Fruit fly (Drosophila melanogaster) whole organism: ENCODE measurements around the gene CG5567.

Experiments used
- CG8478 ChIP-seq: fragments of >200 bp; optimal IDR thresholded peaks from 2 replicates; lab custom pipeline; 2018; ENCODE audit warnings: inconsistent platforms
- Dll ChIP-seq: fragments of >200 bp; optimal IDR thresholded peaks from 2 replicates; lab custom pipeline; 2017
- EcR ChIP-seq, 2 experiments: fragments of >200 bp; optimal IDR thresholded peaks; 2 replicates each; lab custom pipeline; 2017; ENCODE audit warnings: missing biosample characterization in 2 of 2, missing genetic modification characterization in 2 of 2, missing genetic modification reagents in 2 of 2
- pan ChIP-seq: fragments of >200 bp; optimal IDR thresholded peaks from 2 replicates; lab custom pipeline; 2017
- psq ChIP-seq: fragments of >200 bp; optimal IDR thresholded peaks from 2 replicates; lab custom pipeline; 2017
- usp ChIP-seq: fragments of >200 bp; optimal IDR thresholded peaks from 2 replicates; lab custom pipeline; 2017; ENCODE audit warnings: missing biosample characterization, missing genetic modification characterization, mixed read lengths

Gene CG5567

dm6 chr3L:17797494-17797893 lies 45.9 kb downstream of the CG5567 start, which contains the start of gene CG42816:
Gene CG42816, minus strand, starts transcription at chr3L:17797594.
- no peak for TF ChIP-seq usp (GFP tag; lab: Kevin White, UChicago)
- no peak for TF ChIP-seq psq
- no peak for TF ChIP-seq pan (lab: Kevin White, UChicago)
- TF ChIP-seq Dll (lab: Kevin White, UChicago): no peak
- TF ChIP-seq CG8478: no peak
- no peak for TF ChIP-seq EcR (GFP tag; optimal IDR thresholded peaks at IDR 0.05; lab: Kevin White, UChicago)
